Fruit fly (Drosophila melanogaster) whole organism, embryonic: ENCODE results near the gene CG1638.

ENCODE experiments used
- ATbp ChIP-seq: fragments of 200-800 bp; sonication (Bioruptor generic); optimal IDR thresholded peaks from 2 replicates; lab custom pipeline; 2017; ENCODE audit warnings: missing biosample characterization, mild to moderate bottlenecking, missing genetic modification characterization, missing genetic modification reagents
- CG1024 ChIP-seq: fragments of 200-800 bp; sonication (Bioruptor generic); IDR thresholded peaks from 2 replicates; pipeline ENCODE4 v1.3.6; 2022; ENCODE audit warnings: missing biosample characterization, missing genetic modification characterization
- CG11560 ChIP-seq: fragments of 200-800 bp; sonication (Bioruptor generic); IDR thresholded peaks from 3 replicates; pipeline ENCODE4 v1.3.6; 2022; ENCODE audit warnings: missing biosample characterization, missing genetic modification characterization
- CG12155 ChIP-seq: fragments of 200-800 bp; sonication (Bioruptor generic); optimal IDR thresholded peaks from 3 replicates; lab custom pipeline; 2016; ENCODE audit warnings: missing biosample characterization, missing genetic modification characterization
- CG12744 ChIP-seq: fragments of 200-800 bp; sonication (Bioruptor generic); optimal IDR thresholded peaks from 2 replicates; lab custom pipeline; 2016; ENCODE audit warnings: missing biosample characterization, missing genetic modification characterization
- CG15514 ChIP-seq: fragments of 200-800 bp; sonication (Bioruptor generic); optimal IDR thresholded peaks from 3 replicates; lab custom pipeline; 2017; ENCODE audit warnings: missing biosample characterization, missing genetic modification characterization, mild to moderate bottlenecking, moderate library complexity, missing genetic modification reagents
- CG15601 ChIP-seq: fragments of 200-800 bp; sonication (Bioruptor generic); optimal IDR thresholded peaks from 3 replicates; lab custom pipeline; 2019; ENCODE audit warnings: missing biosample characterization, mild to moderate bottlenecking, missing genetic modification characterization, moderate library complexity
- CG15696 ChIP-seq: fragments of 200-800 bp; sonication (Bioruptor generic); optimal IDR thresholded peaks from 2 replicates; lab custom pipeline; 2019; ENCODE audit warnings: missing biosample characterization, mild to moderate bottlenecking, missing genetic modification characterization, moderate library complexity
- CG17186 ChIP-seq: fragments of 200-800 bp; sonication (Bioruptor generic); optimal IDR thresholded peaks from 3 replicates; lab custom pipeline; 2017; ENCODE audit warnings: missing biosample characterization, missing genetic modification reagents, missing genetic modification characterization
- CG17328 ChIP-seq: fragments of 200-800 bp; sonication (Bioruptor generic); IDR thresholded peaks from 2 replicates; pipeline ENCODE4 v1.3.6; 2022; ENCODE audit warnings: missing biosample characterization, missing genetic modification characterization
- CG18764 ChIP-seq: fragments of 200-800 bp; sonication (Bioruptor generic); optimal IDR thresholded peaks from 3 replicates; lab custom pipeline; 2016; ENCODE audit warnings: missing biosample characterization, missing genetic modification characterization
- CG30431 ChIP-seq: fragments of 200-800 bp; sonication (Bioruptor generic); optimal IDR thresholded peaks from 2 replicates; lab custom pipeline; 2017; ENCODE audit warnings: missing biosample characterization, missing genetic modification characterization
- CG3281 ChIP-seq: fragments of 200-800 bp; sonication (Bioruptor generic); optimal IDR thresholded peaks from 3 replicates; lab custom pipeline; 2017; ENCODE audit warnings: missing biosample characterization, mild to moderate bottlenecking, missing genetic modification characterization
- CG3407 ChIP-seq: fragments of 200-800 bp; sonication (Bioruptor generic); optimal IDR thresholded peaks from 2 replicates; lab custom pipeline; 2018; ENCODE audit warnings: missing biosample characterization, mild to moderate bottlenecking, missing genetic modification characterization
- CG4282 ChIP-seq: fragments of 200-800 bp; sonication (Bioruptor generic); optimal IDR thresholded peaks from 2 replicates; lab custom pipeline; 2016; ENCODE audit warnings: missing biosample characterization, missing genetic modification characterization
- CG4820 ChIP-seq: fragments of 200-800 bp; sonication (Bioruptor generic); optimal IDR thresholded peaks from 3 replicates; lab custom pipeline; 2016; ENCODE audit warnings: missing biosample characterization, missing genetic modification characterization
- CG6854 ChIP-seq: fragments of 200-800 bp; sonication (Bioruptor generic); optimal IDR thresholded peaks from 3 replicates; lab custom pipeline; 2017; ENCODE audit warnings: missing biosample characterization, mild to moderate bottlenecking, missing genetic modification characterization
- CG7271 ChIP-seq: fragments of 200-800 bp; sonication (Bioruptor generic); optimal IDR thresholded peaks from 2 replicates; lab custom pipeline; 2018; ENCODE audit warnings: missing biosample characterization, mild to moderate bottlenecking, missing genetic modification characterization, moderate library complexity
- CG8765 ChIP-seq: fragments of 200-800 bp; sonication (Bioruptor generic); IDR thresholded peaks from 2 replicates; pipeline ENCODE4 v1.3.6; 2022; ENCODE audit warnings: missing biosample characterization, missing genetic modification characterization
- CG9817 ChIP-seq: fragments of 200-800 bp; sonication (Bioruptor generic); optimal IDR thresholded peaks from 2 replicates; lab custom pipeline; 2018; ENCODE audit warnings: missing biosample characterization, mild to moderate bottlenecking, missing genetic modification characterization, moderate library complexity
- Chrac-16 ChIP-seq: fragments of 200-800 bp; sonication (Bioruptor generic); optimal IDR thresholded peaks from 3 replicates; lab custom pipeline; 2016; ENCODE audit warnings: missing biosample characterization, missing genetic modification characterization
- Dp ChIP-seq: fragments of 200-800 bp; sonication (Bioruptor generic); optimal IDR thresholded peaks from 2 replicates; lab custom pipeline; 2018; ENCODE audit warnings: missing biosample characterization, mild to moderate bottlenecking, missing genetic modification characterization, moderate library complexity
- Hsf ChIP-seq: fragments of 200-800 bp; sonication (Bioruptor generic); optimal IDR thresholded peaks from 3 replicates; lab custom pipeline; 2016; ENCODE audit warnings: missing biosample characterization, missing genetic modification characterization
- MTF-1 ChIP-seq: fragments of 200-800 bp; sonication (Bioruptor generic); optimal IDR thresholded peaks from 2 replicates; lab custom pipeline; 2018; ENCODE audit warnings: missing biosample characterization, mild to moderate bottlenecking, missing genetic modification characterization, borderline replicate concordance
- Myb ChIP-seq: fragments of 200-800 bp; sonication (Bioruptor generic); optimal IDR thresholded peaks from 2 replicates; lab custom pipeline; 2016; ENCODE audit warnings: missing biosample characterization, missing genetic modification characterization
- NC2α ChIP-seq: fragments of 200-800 bp; sonication (Bioruptor generic); optimal IDR thresholded peaks from 2 replicates; lab custom pipeline; 2016; ENCODE audit warnings: missing biosample characterization, missing genetic modification characterization
- NFAT ChIP-seq: fragments of 200-800 bp; sonication (Bioruptor generic); IDR thresholded peaks from 2 replicates; pipeline ENCODE4 v1.3.6; 2022; ENCODE audit warnings: missing biosample characterization, missing genetic modification characterization
- Pdp1 ChIP-seq, 2 experiments: fragments of 200-800 bp; sonication (Bioruptor generic); optimal IDR thresholded peaks; 3 replicates each; lab custom pipeline; 2016; ENCODE audit warnings: missing biosample characterization in 2 of 2, missing genetic modification characterization in 2 of 2, mild to moderate bottlenecking in 1 of 2, moderate library complexity in 1 of 2
- Sry-β ChIP-seq: fragments of 200-800 bp; sonication (Bioruptor generic); optimal IDR thresholded peaks from 2 replicates; lab custom pipeline; 2018; ENCODE audit warnings: missing biosample characterization, mild to moderate bottlenecking, missing genetic modification characterization, moderate library complexity
- ap ChIP-seq: fragments of 200-800 bp; sonication (Bioruptor generic); IDR thresholded peaks from 2 replicates; pipeline ENCODE4 v1.3.6; 2022; ENCODE audit warnings: missing biosample characterization, missing genetic modification characterization
- az2 ChIP-seq: fragments of 200-800 bp; sonication (Bioruptor generic); optimal IDR thresholded peaks from 3 replicates; lab custom pipeline; 2016; ENCODE audit warnings: missing biosample characterization, missing genetic modification characterization
- bowl ChIP-seq: fragments of 200-800 bp; sonication (Bioruptor generic); IDR thresholded peaks from 2 replicates; pipeline ENCODE4 v1.3.6; 2022; ENCODE audit warnings: missing biosample characterization, missing genetic modification characterization
- da ChIP-seq: fragments of 200-800 bp; sonication (Bioruptor generic); optimal IDR thresholded peaks from 2 replicates; lab custom pipeline; 2016; ENCODE audit warnings: missing biosample characterization, missing genetic modification characterization
- esg ChIP-seq: fragments of 200-800 bp; sonication (Bioruptor generic); conservative IDR thresholded peaks from 2 replicates; pipeline ENCODE4 v1.3.6; 2022; ENCODE audit warnings: missing biosample characterization, missing genetic modification characterization
- gsb ChIP-seq: fragments of 200-800 bp; sonication (Bioruptor generic); IDR thresholded peaks from 2 replicates; pipeline ENCODE4 v1.3.6; 2022; ENCODE audit warnings: missing biosample characterization, missing genetic modification characterization
- gsb-n ChIP-seq: fragments of 200-800 bp; sonication (Bioruptor generic); optimal IDR thresholded peaks from 3 replicates; lab custom pipeline; 2018; ENCODE audit warnings: missing biosample characterization, mild to moderate bottlenecking, missing genetic modification characterization
- hkb ChIP-seq, 2 experiments: fragments of 200-800 bp in 1 of 2; fragments of >200 bp in 1 of 2; sonication (Bioruptor generic) in 1 of 2; IDR thresholded peaks in 1 of 2; optimal IDR thresholded peaks in 1 of 2; 2 replicates each; pipeline versions ENCODE4 v1.3.6 to Lab custom; 2017 to 2022; ENCODE audit warnings: missing biosample characterization in 1 of 2, missing genetic modification characterization in 1 of 2
- knrl ChIP-seq: fragments of 200-800 bp; sonication (Bioruptor generic); IDR thresholded peaks from 3 replicates; pipeline ENCODE4 v1.3.6; 2022; ENCODE audit warnings: missing biosample characterization, missing genetic modification characterization; ENCODE audit not compliant: partially characterized antibody
- oc ChIP-seq: fragments of 200-800 bp; sonication (Bioruptor generic); optimal IDR thresholded peaks from 2 replicates; lab custom pipeline; 2018; ENCODE audit warnings: missing biosample characterization, mild to moderate bottlenecking, missing genetic modification characterization, moderate library complexity
- otp ChIP-seq: fragments of 200-800 bp; sonication (Bioruptor generic); IDR thresholded peaks from 3 replicates; pipeline ENCODE4, ENCODE4 v1.3.6; 2022; ENCODE audit warnings: missing biosample characterization, missing genetic modification characterization
- prd ChIP-seq, 3 experiments: fragments of >200 bp in 2 of 3; fragments of 200-800 bp in 1 of 3; sonication (Bioruptor generic) in 1 of 3; optimal IDR thresholded peaks in 2 of 3; IDR thresholded peaks in 1 of 3; 2 replicates in 2 of 3; 3 replicates in 1 of 3; pipeline versions ENCODE4 v1.3.6 to Lab custom; 2017 to 2022; ENCODE audit warnings: missing biosample characterization in 1 of 3, missing genetic modification characterization in 1 of 3
- ranshi ChIP-seq: fragments of 200-800 bp; sonication (Bioruptor generic); IDR thresholded peaks from 2 replicates; pipeline ENCODE4 v1.3.6; 2022; ENCODE audit warnings: missing biosample characterization, missing genetic modification characterization
- sens ChIP-seq: fragments of 200-800 bp; sonication (Bioruptor generic); peaks from one replicate; lab custom pipeline; 2016; ENCODE audit warnings: missing biosample characterization, missing genetic modification characterization
- trem ChIP-seq: fragments of 200-800 bp; optimal IDR thresholded peaks from 3 replicates; lab custom pipeline; 2019; ENCODE audit warnings: missing biosample characterization, mild to moderate bottlenecking, missing genetic modification characterization, moderate library complexity
- unpg ChIP-seq: fragments of 200-800 bp; sonication (Bioruptor generic); optimal IDR thresholded peaks from 3 replicates; lab custom pipeline; 2018; ENCODE audit warnings: missing biosample characterization, mild to moderate bottlenecking, missing genetic modification characterization, moderate library complexity
- vnd ChIP-seq: fragments of 200-800 bp; sonication (Bioruptor generic); IDR thresholded peaks from 3 replicates; pipeline ENCODE4 v1.3.6; 2022; ENCODE audit warnings: missing biosample characterization, missing genetic modification characterization; ENCODE audit not compliant: partially characterized antibody
- wdn ChIP-seq: fragments of 200-800 bp; sonication (Bioruptor generic); IDR thresholded peaks from 2 replicates; pipeline ENCODE4 v1.3.6; 2022; ENCODE audit warnings: missing biosample characterization, missing genetic modification characterization
- zen ChIP-seq: fragments of 200-800 bp; sonication (Bioruptor generic); optimal IDR thresholded peaks from 3 replicates; lab custom pipeline; 2018; ENCODE audit warnings: missing biosample characterization, mild to moderate bottlenecking, missing genetic modification characterization, moderate library complexity

Gene CG1638

DNA sequence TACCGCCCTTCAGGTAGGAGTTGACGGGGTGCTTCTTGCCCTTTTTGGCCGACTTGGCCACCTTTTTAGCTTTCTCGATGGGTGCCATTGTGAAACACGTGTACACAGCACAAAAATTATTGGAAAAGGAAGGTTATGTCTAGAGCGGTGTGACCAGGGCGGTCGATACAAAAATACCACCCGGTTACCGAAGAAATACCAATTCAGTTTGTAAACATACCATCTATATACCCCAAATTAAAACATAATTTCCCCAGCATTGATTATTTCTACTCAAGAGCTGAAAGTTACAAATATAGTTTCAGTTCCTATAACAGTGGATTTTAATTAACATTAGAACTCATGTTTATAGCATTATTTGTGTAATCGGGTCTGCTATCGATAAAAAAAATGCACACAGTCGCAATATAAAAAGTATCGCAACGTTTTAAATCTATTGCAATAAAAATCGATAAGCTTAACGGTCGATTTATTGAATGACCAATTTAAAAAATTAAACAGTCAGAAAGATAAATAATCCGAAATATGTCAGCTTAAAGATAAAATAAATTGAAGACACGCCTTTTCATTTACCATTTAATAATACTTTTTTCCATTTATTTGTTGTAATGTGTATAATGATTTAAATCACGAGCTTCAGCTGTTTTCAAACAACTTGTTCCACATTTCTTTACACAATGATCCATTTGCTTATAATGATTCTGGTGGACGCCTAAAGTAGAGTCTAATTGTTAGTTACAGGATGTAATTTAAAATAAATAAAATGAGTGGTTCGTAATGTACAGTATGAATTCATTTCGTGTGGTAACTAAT lies 5.9 kb downstream of the CG1638 start, which contains the start of gene RpL6 (continued):
- TF ChIP-seq CG8765 (GFP tag; lab: Robert Waterston, UW) (no peak), hkb (optimal IDR thresholded peaks at IDR 0.05; lab: Kevin White, UChicago) (no peak), hkb (GFP tag; IDR thresholded peaks at IDR 0.05; lab: Robert Waterston, UW) (no peak), CG15696 (no peak), CG11560 (tag; lab: Robert Waterston, UW) (no peak), knrl (peak; percentile 71), oc (tag; lab: Kevin White, UChicago) (no peak), CG12155 (no peak), prd (optimal IDR thresholded peaks at IDR 0.05; lab: Kevin White, UChicago) (no peak), prd (GFP tag; IDR thresholded peaks at IDR 0.05; lab: Robert Waterston, UW) (no peak), Sry-β (GFP tag; lab: Kevin White, UChicago) (no peak), otp (no peak), Chrac-16 (GFP tag; lab: Kevin White, UChicago) (no peak), NC2α (no peak), ATbp (GFP tag; lab: Kevin White, UChicago) (no peak), esg (no peak), sens (GFP tag; lab: Kevin White, UChicago) (peak; percentile 75), bowl (no peak), CG1024 (GFP tag; lab: Robert Waterston, UW) (no peak), vnd (peak; percentile 73), CG18764 (GFP tag; lab: Kevin White, UChicago) (no peak), az2 (GFP tag; lab: Kevin White, UChicago) (no peak), MTF-1 (GFP tag; lab: Kevin White, UChicago) (no peak), CG3281 (peak; percentile 27), CG17186 (GFP tag; lab: Kevin White, UChicago) (peak; percentile 36), CG3407 (GFP tag; lab: Kevin White, UChicago) (no peak), wdn (no peak), CG15514 (GFP tag; lab: Kevin White, UChicago) (peak; percentile 80), Pdp1 (GFP tag; optimal IDR thresholded peaks at IDR 0.05; lab: Kevin White, UChicago) (peak in 1 of 2 experiments; percentile 67), zen (tag; lab: Kevin White, UChicago) (peak; percentile 3), unpg (GFP tag; lab: Kevin White, UChicago) (peak; percentile 15), Dp (GFP tag; lab: Kevin White, UChicago) (peak; percentile 62), trem (tag; lab: Kevin White, UChicago) (peak; percentile 87), CG15601 (tag; lab: Kevin White, UChicago) (peak; percentile 54), CG17328 (GFP tag; lab: Robert Waterston, UW) (peak; percentile 34; the same call in 1 of the 2 replicates), CG9817 (tag; lab: Kevin White, UChicago) (no peak), ap (GFP tag; lab: Robert Waterston, UW) (no peak), CG4820 (GFP tag; lab: Kevin White, UChicago) (no peak), da (GFP tag; lab: Kevin White, UChicago) (no peak), gsb (GFP tag; lab: Robert Waterston, UW) (no peak), gsb-n (no peak), CG12744 (GFP tag; lab: Kevin White, UChicago) (no peak), CG4282 (no peak), CG7271 (peak; percentile 34), ranshi (GFP tag; lab: Robert Waterston, UW) (no peak), CG30431 (GFP tag; lab: Kevin White, UChicago) (no peak), CG6854 (GFP tag; lab: Kevin White, UChicago) (no peak), NFAT (GFP tag; lab: Robert Waterston, UW) (no peak), Hsf (GFP tag; lab: Kevin White, UChicago) (peak; percentile 30), Myb (GFP tag; lab: Kevin White, UChicago) (peak; percentile 98)
